Worm (Caenorhabditis elegans): ENCODE measurements around the gene prp-3.

Gene prp-3

DNA sequence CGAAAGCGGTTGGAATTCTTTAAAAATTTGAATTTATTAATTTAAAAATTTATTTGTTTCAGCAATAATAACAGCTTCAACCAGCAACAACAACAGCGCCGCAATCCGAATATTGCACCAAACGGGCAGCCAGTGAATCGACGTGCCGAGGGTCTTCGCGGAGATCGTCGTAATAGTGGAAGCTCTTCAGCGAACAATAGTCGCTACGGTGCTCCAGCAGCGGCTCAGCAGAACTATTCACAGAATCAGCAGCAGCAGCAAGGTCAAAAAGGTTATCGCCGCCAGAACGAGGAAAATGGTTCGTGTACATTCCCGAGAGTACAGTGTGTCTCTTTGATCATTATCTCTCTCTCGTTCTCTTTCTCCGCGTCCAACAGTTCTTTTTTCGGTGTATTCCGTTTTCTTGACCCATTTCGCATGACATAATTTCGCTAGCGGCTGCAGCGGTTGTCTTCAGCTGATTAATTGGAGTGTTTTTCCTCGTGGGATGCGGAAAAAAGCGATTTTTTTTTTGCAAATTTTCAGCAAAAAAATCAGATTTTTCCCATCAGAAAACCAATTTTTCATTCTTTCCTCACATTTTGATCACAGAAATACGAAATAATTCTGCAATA lies 35.3 kb upstream of the prp-3 start:
- TF ChIP-seq aha-1 (tag) (peak; percentile 56), Y75B8A.6 (GFP tag; IDR thresholded peaks at IDR 0.05) (no peak), mxl-2 (GFP tag; conservative IDR thresholded peaks at IDR 0.05) (no peak), cey-2 (tag; optimal IDR thresholded peaks at IDR 0.05; ENCODE audit: borderline replicate concordance, insufficient read depth) (no peak), unc-62 (GFP tag; optimal IDR thresholded peaks at IDR 0.05 in 1 of 2) (no peak), unc-62 (tag; optimal IDR thresholded peaks at IDR 0.05) (no peak), ctbp-1 (GFP tag; IDR thresholded peaks at IDR 0.05) (no peak), hmg-1.1 (GFP tag; IDR thresholded peaks at IDR 0.05) (0 out of 2 replicates have a peak, but pooled peaks have one; percentile 14), nhr-42 (GFP tag; IDR thresholded peaks at IDR 0.05) (no peak), mep-1 (tag; optimal IDR thresholded peaks at IDR 0.05) (no peak), nhr-48 (tag; optimal IDR thresholded peaks at IDR 0.05) (no peak), snpc-1.2 (GFP tag; IDR thresholded peaks at IDR 0.05) (no peak), set-16 (GFP tag; IDR thresholded peaks at IDR 0.05) (peak; percentile 46; the same call in 1 of the 2 replicates), dmd-6 (GFP tag; IDR thresholded peaks at IDR 0.05) (no peak)

ce11 chrIII:10461164-10461546 lies 33.4 kb upstream of the prp-3 start, which contains the start of gene atx-2:
Gene atx-2, plus strand, starts transcription at chrIII:10461389.
- TF ChIP-seq ztf-7 (tag; optimal IDR thresholded peaks at IDR 0.05), result no peak
- TF ChIP-seq pqm-1 (tag; optimal IDR thresholded peaks at IDR 0.05), result no peak
- 0 out of 2 replicates have a peak, but pooled peaks have one; percentile 80 for TF ChIP-seq Y105C5A.15 (GFP tag; IDR thresholded peaks at IDR 0.05)
- TF ChIP-seq nhr-25 (tag; optimal IDR thresholded peaks at IDR 0.05; ENCODE audit: borderline replicate concordance, insufficient read depth), result no peak
- peak; percentile 23 for TF ChIP-seq nhr-28 (tag; optimal IDR thresholded peaks at IDR 0.05)
- TF ChIP-seq zfp-2 (tag; optimal IDR thresholded peaks at IDR 0.05), result no peak
- TF ChIP-seq set-16 (GFP tag; IDR thresholded peaks at IDR 0.05), result peak; percentile 84
- TF ChIP-seq T20F7.1 (GFP tag; optimal IDR thresholded peaks at IDR 0.05), result no peak
- 0 out of 2 replicates have a peak, but pooled peaks have one; percentile 38 for TF ChIP-seq zip-11 (GFP tag; IDR thresholded peaks at IDR 0.05)
- TF ChIP-seq snpc-4 (tag; optimal IDR thresholded peaks at IDR 0.05), result no peak
- no peak for TF ChIP-seq fos-1 (tag; optimal IDR thresholded peaks at IDR 0.05)
- TF ChIP-seq madf-5 (GFP tag; IDR thresholded peaks at IDR 0.05), result peak; percentile 44 to 93; a peak in 2 of 4 replicates
- TF ChIP-seq T26A8.4 (GFP tag; IDR thresholded peaks at IDR 0.05), result peak; percentile 91
- peak; percentile 91 for TF ChIP-seq pha-4 (GFP tag; IDR thresholded peaks at IDR 0.05)
- no peak for TF ChIP-seq pha-4 (tag; optimal IDR thresholded peaks at IDR 0.05)
- no peak for TF ChIP-seq ces-1 (GFP tag; optimal IDR thresholded peaks at IDR 0.05)
- TF ChIP-seq nhr-42 (GFP tag; IDR thresholded peaks at IDR 0.05), result peak; percentile 88
- TF ChIP-seq skn-1 (tag; optimal IDR thresholded peaks at IDR 0.05), result peak; percentile 40
- no peak for TF ChIP-seq ceh-62 (tag; optimal IDR thresholded peaks at IDR 0.05)
- TF ChIP-seq jun-1 (tag; optimal IDR thresholded peaks at IDR 0.05), result peak; percentile 9
- TF ChIP-seq F26F4.8 (GFP tag; conservative IDR thresholded peaks at IDR 0.05), result no peak
- peak; percentile 86 for TF ChIP-seq ZK337.2 (GFP tag; IDR thresholded peaks at IDR 0.05)
- TF ChIP-seq D1046.2 (GFP tag; IDR thresholded peaks at IDR 0.05), result peak; percentile 94
- peak; percentile 85 for TF ChIP-seq F44E2.7 (GFP tag; IDR thresholded peaks at IDR 0.05)
- peak; percentile 68 for TF ChIP-seq F49E8.2 (tag; optimal IDR thresholded peaks at IDR 0.05; ENCODE audit: borderline replicate concordance)
- TF ChIP-seq saeg-2 (GFP tag; IDR thresholded peaks at IDR 0.05), result 0 out of 2 replicates have a peak, but pooled peaks have one; percentile 61
- TF ChIP-seq snpc-1.2 (GFP tag; IDR thresholded peaks at IDR 0.05), result peak; percentile 77
- no peak for TF ChIP-seq cey-2 (tag; optimal IDR thresholded peaks at IDR 0.05; ENCODE audit: borderline replicate concordance, insufficient read depth)
- TF ChIP-seq hif-1 (tag; optimal IDR thresholded peaks at IDR 0.05), result peak in 1 of 2 experiments; percentile 79
- TF ChIP-seq nhr-48 (tag; optimal IDR thresholded peaks at IDR 0.05), result peak; percentile 71
- no peak for TF ChIP-seq zag-1 (tag; optimal IDR thresholded peaks at IDR 0.05)
- TF ChIP-seq hlh-30 (tag; optimal IDR thresholded peaks at IDR 0.05; ENCODE audit: insufficient read depth), result peak; percentile 87
- TF ChIP-seq lin-38 (GFP tag; IDR thresholded peaks at IDR 0.05), result peak; percentile 98
- no peak for TF ChIP-seq daf-12 (tag; optimal IDR thresholded peaks at IDR 0.05)
- TF ChIP-seq nhr-77 (tag; optimal IDR thresholded peaks at IDR 0.05), result no peak
- TF ChIP-seq unc-39 (tag; optimal IDR thresholded peaks at IDR 0.05), result no peak
- TF ChIP-seq fkh-10 (GFP tag; optimal IDR thresholded peaks at IDR 0.05), result peak; percentile 31
- peak; percentile 54 for TF ChIP-seq gei-8 (GFP tag; optimal IDR thresholded peaks at IDR 0.05)
- peak; percentile 26 for TF ChIP-seq nhr-10 (tag; optimal IDR thresholded peaks at IDR 0.05)
- peak; percentile 92 for TF ChIP-seq ceh-20 (GFP tag; IDR thresholded peaks at IDR 0.05)

Measured in whole organism, L4 larva.